Worm (Caenorhabditis elegans) whole organism, midembryonic: ENCODE measurements around the gene srv-17.

Source experiments
- T22C8.4 ChIP-seq: fragments of 200-800 bp; sonication (Bioruptor generic); IDR thresholded peaks from 2 replicates; pipeline ENCODE4 v1.3.6; 2022; ENCODE audit warnings: missing genetic modification characterization, missing compliant biosample characterization
- cog-1 ChIP-seq: sonication (generic microtip); optimal IDR thresholded peaks from 2 replicates; lab custom pipeline; 2016; ENCODE audit warnings: missing genetic modification characterization, missing compliant biosample characterization
- flt-1 ChIP-seq: fragments of 200-800 bp; sonication (Bioruptor generic); IDR thresholded peaks from 2 replicates; pipeline ENCODE4 v1.3.6; 2022; ENCODE audit warnings: missing genetic modification characterization, missing compliant biosample characterization
- klf-2 ChIP-seq: fragments of 200-800 bp; sonication (Bioruptor generic); conservative IDR thresholded peaks from 2 replicates; pipeline ENCODE4 v1.3.6; 2022; ENCODE audit warnings: missing genetic modification reagents, missing genetic modification characterization, missing compliant biosample characterization
- med-1 ChIP-seq: sonication (generic microtip); optimal IDR thresholded peaks from 2 replicates; lab custom pipeline; 2017; ENCODE audit warnings: missing genetic modification characterization, mild to moderate bottlenecking, missing compliant biosample characterization, antibody characterized with exemption, missing genetic modification reagents; ENCODE audit not compliant: insufficient read depth
- ref-1 ChIP-seq: fragments of 200-800 bp; sonication (Bioruptor generic); conservative IDR thresholded peaks from 2 replicates; pipeline ENCODE4 v1.3.6; 2022; ENCODE audit warnings: missing genetic modification reagents, missing genetic modification characterization, missing compliant biosample characterization
- tab-1 ChIP-seq: fragments of 200-800 bp; sonication (Bioruptor generic); IDR thresholded peaks from 2 replicates; pipeline ENCODE4 v1.3.6; 2022; ENCODE audit warnings: missing genetic modification characterization, missing compliant biosample characterization
- ztf-23 ChIP-seq: fragments of 200-800 bp; sonication (Bioruptor generic); IDR thresholded peaks from 2 replicates; pipeline ENCODE4 v1.3.6; 2022; ENCODE audit warnings: missing genetic modification reagents, missing genetic modification characterization, missing compliant biosample characterization
- ztf-29 ChIP-seq: fragments of 200-800 bp; sonication (Bioruptor generic); IDR thresholded peaks from 2 replicates; pipeline ENCODE4 v1.3.6; 2022; ENCODE audit warnings: missing genetic modification reagents, missing genetic modification characterization, missing compliant biosample characterization

srv-17 gene

ce11 chrIV:5884500-5884899 is 14.5 kb upstream of the srv-17 start, which contains the start of gene H04M03.11:
TSS of gene H04M03.11 (minus strand) at chrIV:5884600.
- TF ChIP-seq flt-1 (GFP tag; lab: Robert Waterston, UW): no peak
- TF ChIP-seq tab-1 (GFP tag; lab: Robert Waterston, UW): no peak
- no peak for TF ChIP-seq ref-1 (GFP tag; lab: Robert Waterston, UW)
- TF ChIP-seq med-1 (GFP tag; lab: Kevin White, UChicago): no peak
- no peak for TF ChIP-seq T22C8.4 (GFP tag; lab: Robert Waterston, UW)
- TF ChIP-seq klf-2 (GFP tag; lab: Robert Waterston, UW): no peak
- TF ChIP-seq cog-1 (tag; lab: Kevin White, UChicago): no peak
- TF ChIP-seq ztf-23: no peak
- TF ChIP-seq ztf-29 (GFP tag; lab: Robert Waterston, UW): no peak

DNA sequence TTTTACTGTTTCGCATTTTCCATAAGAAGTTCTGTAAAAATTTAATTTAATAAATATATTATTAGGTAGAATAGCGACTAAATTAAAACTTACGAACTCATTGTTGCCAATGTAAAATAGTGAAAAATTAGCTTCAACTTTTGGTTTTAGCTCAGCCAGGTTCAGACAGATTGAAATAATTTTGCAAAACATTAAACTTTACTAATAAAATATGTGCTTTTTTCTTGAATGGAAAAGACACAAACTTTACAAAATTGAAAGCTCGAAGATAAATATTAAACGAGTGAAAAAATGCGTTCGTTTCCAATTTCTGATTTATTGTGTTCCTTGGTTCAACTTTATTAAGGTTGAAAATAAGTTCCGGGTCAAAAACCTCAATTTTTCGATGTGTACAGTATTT is 9.9 kb upstream of the srv-17 start, which contains the start of gene srv-22:
srv-22 (minus strand) TSS at position 101 of the 400 bp plus-strand sequence.
- TF ChIP-seq klf-2 (GFP tag; lab: Robert Waterston, UW) (no peak), ref-1 (GFP tag; lab: Robert Waterston, UW) (no peak), med-1 (GFP tag; lab: Kevin White, UChicago) (no peak), ztf-29 (GFP tag; lab: Robert Waterston, UW) (no peak), cog-1 (tag; lab: Kevin White, UChicago) (no peak), tab-1 (GFP tag; lab: Robert Waterston, UW) (no peak)

DNA sequence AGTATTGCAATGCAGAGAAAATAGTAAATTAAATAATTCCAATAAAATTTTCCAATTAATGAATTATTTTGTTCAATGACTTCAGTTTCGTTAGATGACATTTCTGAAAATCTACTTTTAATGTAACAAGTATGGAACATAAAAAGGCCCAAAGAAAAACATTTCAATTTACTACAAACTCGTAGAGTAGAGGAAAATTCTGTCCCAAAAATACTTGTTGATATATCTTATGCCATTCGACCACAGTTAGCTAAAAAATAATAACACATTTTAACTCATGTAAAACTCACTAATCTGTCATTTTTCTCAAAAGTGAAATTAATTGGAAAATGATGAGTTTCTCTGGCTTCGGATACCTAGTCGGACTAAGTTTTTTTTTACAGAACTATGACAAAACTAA is 7.3 kb upstream of the srv-17 start, which contains the start of gene srv-21:
srv-21 (minus strand) TSS at position 101 of the 400 bp plus-strand sequence.
- no peak for TF ChIP-seq ztf-23
- no peak for TF ChIP-seq ref-1 (GFP tag; lab: Robert Waterston, UW)
- no peak for TF ChIP-seq med-1 (GFP tag; lab: Kevin White, UChicago)
- TF ChIP-seq T22C8.4 (GFP tag; lab: Robert Waterston, UW): no peak
- no peak for TF ChIP-seq ztf-29 (GFP tag; lab: Robert Waterston, UW)
- no peak for TF ChIP-seq flt-1 (GFP tag; lab: Robert Waterston, UW)
- no peak for TF ChIP-seq cog-1 (tag; lab: Kevin White, UChicago)
- no peak for TF ChIP-seq tab-1 (GFP tag; lab: Robert Waterston, UW)
- TF ChIP-seq klf-2 (GFP tag; lab: Robert Waterston, UW): no peak

DNA sequence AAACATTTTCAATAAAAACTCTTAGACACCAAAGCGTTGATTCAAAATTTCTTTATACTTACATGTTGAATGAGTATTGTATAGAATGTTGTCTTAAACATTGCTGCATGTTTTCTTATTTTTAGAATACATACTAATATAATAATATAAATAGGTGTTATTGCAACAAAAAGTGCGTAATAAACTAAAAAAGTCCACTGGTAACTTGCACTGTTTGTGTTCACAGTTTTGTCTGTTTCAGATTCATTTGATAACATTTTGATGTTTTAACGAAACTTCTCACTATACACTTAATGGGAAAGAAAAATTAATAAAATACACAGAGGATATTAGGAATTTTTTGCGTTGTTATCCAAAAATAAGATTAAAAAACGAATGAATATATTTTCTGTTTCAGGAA is 3.9 kb upstream of the srv-17 start, which contains the start of gene srv-19:
srv-19 (minus strand) TSS at position 101 of the 400 bp plus-strand sequence.
- TF ChIP-seq klf-2 (GFP tag; lab: Robert Waterston, UW): no peak
- TF ChIP-seq ref-1 (GFP tag; lab: Robert Waterston, UW): no peak
- TF ChIP-seq med-1 (GFP tag; lab: Kevin White, UChicago): no peak
- TF ChIP-seq T22C8.4 (GFP tag; lab: Robert Waterston, UW): no peak
- TF ChIP-seq flt-1 (GFP tag; lab: Robert Waterston, UW): no peak
- TF ChIP-seq ztf-29 (GFP tag; lab: Robert Waterston, UW): no peak
- TF ChIP-seq cog-1 (tag; lab: Kevin White, UChicago): no peak
- no peak for TF ChIP-seq ztf-23
- no peak for TF ChIP-seq tab-1 (GFP tag; lab: Robert Waterston, UW)

ce11 chrIV:5869354-5869753 is 618 bp downstream of the srv-17 start:
- TF ChIP-seq med-1 (GFP tag; lab: Kevin White, UChicago) (no peak), ztf-29 (GFP tag; lab: Robert Waterston, UW) (no peak), T22C8.4 (GFP tag; lab: Robert Waterston, UW) (no peak), ref-1 (GFP tag; lab: Robert Waterston, UW) (no peak), klf-2 (GFP tag; lab: Robert Waterston, UW) (no peak), cog-1 (tag; lab: Kevin White, UChicago) (no peak), flt-1 (GFP tag; lab: Robert Waterston, UW) (no peak), ztf-23 (no peak), tab-1 (GFP tag; lab: Robert Waterston, UW) (no peak)

DNA sequence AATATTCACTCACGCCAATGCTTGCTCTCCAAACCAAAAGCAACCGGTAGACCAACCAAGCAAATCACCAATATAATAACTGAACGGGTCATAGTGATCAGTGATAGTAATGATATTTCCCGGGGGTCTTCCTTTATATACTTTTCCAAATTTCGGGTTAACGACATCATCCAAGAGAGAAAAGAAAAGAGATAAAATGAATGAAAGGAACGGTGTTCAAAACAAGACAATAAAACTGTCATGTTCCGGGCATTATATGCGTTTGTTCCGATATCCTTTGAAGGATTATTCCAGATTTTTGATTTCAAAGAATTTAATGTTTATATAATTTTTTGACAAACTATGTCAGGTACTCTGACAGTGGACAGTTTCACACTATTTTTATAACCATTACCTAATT is 2.8 kb downstream of the srv-17 start, which contains the start of gene C06E7.88:
C06E7.88 (minus strand) TSS at position 101 of the 400 bp plus-strand sequence.
- TF ChIP-seq med-1 (GFP tag; lab: Kevin White, UChicago) (no peak), ztf-23 (no peak), ref-1 (GFP tag; lab: Robert Waterston, UW) (no peak), T22C8.4 (GFP tag; lab: Robert Waterston, UW) (no peak), cog-1 (tag; lab: Kevin White, UChicago) (no peak), ztf-29 (GFP tag; lab: Robert Waterston, UW) (no peak), flt-1 (GFP tag; lab: Robert Waterston, UW) (no peak), tab-1 (GFP tag; lab: Robert Waterston, UW) (no peak), klf-2 (GFP tag; lab: Robert Waterston, UW) (no peak)

DNA sequence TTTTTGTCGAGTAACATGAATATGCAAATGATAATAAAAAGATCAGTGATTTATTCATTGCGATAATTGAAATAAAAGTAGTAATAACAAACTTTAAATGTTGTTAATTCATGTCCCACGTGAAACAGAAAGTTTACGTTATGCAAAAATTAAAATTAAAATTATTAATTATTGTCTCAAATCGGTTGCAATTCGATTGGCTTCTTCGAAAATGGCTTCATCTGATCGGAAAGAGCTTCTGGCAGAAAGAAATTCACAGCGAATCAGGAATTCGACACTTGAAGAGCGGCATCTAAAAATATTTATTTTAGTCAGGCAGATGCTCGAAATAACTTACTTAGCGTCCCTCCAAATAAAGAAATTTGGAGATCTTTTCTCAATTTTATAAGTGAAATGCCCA is 4.2 kb downstream of the srv-17 start, which contains the start of gene spe-27:
spe-27 (minus strand) TSS at position 101 of the 400 bp plus-strand sequence.
- TF ChIP-seq flt-1 (GFP tag; lab: Robert Waterston, UW) (no peak), T22C8.4 (GFP tag; lab: Robert Waterston, UW) (no peak), ztf-29 (GFP tag; lab: Robert Waterston, UW) (no peak), cog-1 (tag; lab: Kevin White, UChicago) (no peak), ref-1 (GFP tag; lab: Robert Waterston, UW) (no peak), tab-1 (GFP tag; lab: Robert Waterston, UW) (no peak), med-1 (GFP tag; lab: Kevin White, UChicago) (no peak), ztf-23 (no peak), klf-2 (GFP tag; lab: Robert Waterston, UW) (no peak)

DNA sequence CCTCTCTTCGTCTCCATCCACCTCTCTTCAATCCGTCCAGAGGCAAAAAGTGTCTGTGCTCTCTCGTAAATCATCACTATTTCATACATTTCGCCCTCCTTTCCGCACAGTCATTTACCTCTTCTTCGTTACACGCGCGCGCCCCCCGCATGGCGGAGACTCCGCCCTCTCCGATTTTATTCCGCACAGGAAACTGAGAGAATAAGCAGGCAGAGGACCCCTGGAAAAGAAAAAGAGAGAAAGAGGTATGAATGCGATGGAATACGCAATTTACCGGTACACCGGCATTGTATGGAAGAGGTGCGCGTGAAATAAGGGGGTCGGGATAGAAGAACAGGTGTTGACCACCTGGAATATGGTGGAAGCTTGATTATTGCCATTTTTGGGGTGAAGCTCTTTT is 9.2 kb downstream of the srv-17 start:
- TF ChIP-seq ztf-29 (GFP tag; lab: Robert Waterston, UW) (no peak), tab-1 (GFP tag; lab: Robert Waterston, UW) (no peak), ref-1 (GFP tag; lab: Robert Waterston, UW) (no peak), klf-2 (GFP tag; lab: Robert Waterston, UW) (no peak)

- TF ChIP-seq cog-1 (tag; lab: Kevin White, UChicago): no peak
These were observed 10.1 kb downstream of the srv-17 start, which contains the start of gene C06E7.4 for ce11 chrIV:5859876-5860275. TSS of gene C06E7.4 (minus strand) at chrIV:5859976.
